In the genomic region with DNA sequence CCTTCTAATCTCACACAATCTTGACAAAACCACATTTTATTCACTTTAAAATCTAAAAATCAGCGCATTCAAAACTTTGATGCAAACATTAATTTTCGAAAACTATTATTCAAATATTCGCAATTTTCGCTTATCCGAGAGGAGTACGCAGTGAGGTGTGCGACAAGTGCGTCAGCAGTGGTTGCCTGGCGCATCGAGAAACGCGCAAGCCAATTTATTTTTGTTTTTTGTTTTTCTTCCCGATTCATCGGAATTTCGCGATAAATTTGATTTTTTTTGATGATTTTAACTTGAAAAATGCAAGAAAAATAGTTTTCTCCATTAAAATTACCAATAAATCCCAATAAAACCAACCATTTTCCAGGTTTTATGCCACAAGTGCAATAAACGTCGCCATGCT, we compare ENCODE assay signal across 4 worm cellular contexts.
TF ChIP-seq lines count a peak whose summit lies in the region.

A gene (minus strand): TSS at position 106 of the 400 bp plus-strand sequence.
A gene (plus strand): TSS at position 365 of the 400 bp plus-strand sequence.

TF ChIP-seq in whole organism, L2 larva, 48 proteins besides CTCF, POLR2A, EP300 and RAD21 (continued from another document):
- TF ChIP-seq ztf-4 (tag; optimal IDR thresholded peaks at IDR 0.05; lab: Kevin White, UChicago) = peak; percentile 86
- peak; percentile 60 for TF ChIP-seq skn-1 (tag; optimal IDR thresholded peaks at IDR 0.05; lab: Kevin White, UChicago)
- TF ChIP-seq crh-2 (tag; optimal IDR thresholded peaks at IDR 0.05; lab: Kevin White, UChicago) = peak; percentile 97
- TF ChIP-seq ztf-1 (GFP tag; conservative IDR thresholded peaks at IDR 0.05; lab: Robert Waterston, UW) = no peak
- peak; percentile 70 for TF ChIP-seq zag-1 (tag; optimal IDR thresholded peaks at IDR 0.05; lab: Kevin White, UChicago)
- TF ChIP-seq lsy-2 (tag; optimal IDR thresholded peaks at IDR 0.05; lab: Kevin White, UChicago) = peak; percentile 93 to 96
- TF ChIP-seq sem-4 (tag; optimal IDR thresholded peaks at IDR 0.05; lab: Kevin White, UChicago) = peak; percentile 75
- TF ChIP-seq ama-1 (optimal IDR thresholded peaks at IDR 0.05; lab: Kevin White, UChicago) = peak; percentile 48
- TF ChIP-seq alr-1 (tag; optimal IDR thresholded peaks at IDR 0.05; lab: Kevin White, UChicago) = peak; percentile 69
- TF ChIP-seq elt-1 (tag; optimal IDR thresholded peaks at IDR 0.05; lab: Kevin White, UChicago) = no peak
- peak; percentile 53 for TF ChIP-seq blmp-1 (tag; optimal IDR thresholded peaks at IDR 0.05; lab: Kevin White, UChicago; ENCODE audit: insufficient read depth)
- peak; percentile 62 for TF ChIP-seq ceh-82 (tag; optimal IDR thresholded peaks at IDR 0.05; lab: Kevin White, UChicago)
- TF ChIP-seq Y55F3AM.14 (GFP tag; optimal IDR thresholded peaks at IDR 0.05; lab: Kevin White, UChicago) = peak; percentile 54
- no peak for TF ChIP-seq nhr-11 (tag; optimal IDR thresholded peaks at IDR 0.05; lab: Kevin White, UChicago)
- TF ChIP-seq peb-1 (tag; optimal IDR thresholded peaks at IDR 0.05; lab: Kevin White, UChicago) = no peak
- peak; percentile 77 for TF ChIP-seq fos-1 (tag; optimal IDR thresholded peaks at IDR 0.05; lab: Kevin White, UChicago)
- peak; percentile 19 for TF ChIP-seq dmd-4 (tag; optimal IDR thresholded peaks at IDR 0.05; lab: Kevin White, UChicago)
- peak; percentile 95 for TF ChIP-seq nhr-25 (tag; optimal IDR thresholded peaks at IDR 0.05; lab: Kevin White, UChicago)
- TF ChIP-seq sma-9 (GFP tag; optimal IDR thresholded peaks at IDR 0.05; lab: Kevin White, UChicago) = peak; percentile 95
- no peak for TF ChIP-seq sma-9 (tag; optimal IDR thresholded peaks at IDR 0.05; lab: Kevin White, UChicago)
- peak; percentile 22 for TF ChIP-seq nhr-237 (tag; optimal IDR thresholded peaks at IDR 0.05; lab: Kevin White, UChicago)
- TF ChIP-seq mdl-1 (tag; optimal IDR thresholded peaks at IDR 0.05; lab: Kevin White, UChicago) = peak; percentile 22 to 53
- peak; percentile 92 for TF ChIP-seq F13H6.1 (tag; optimal IDR thresholded peaks at IDR 0.05; lab: Kevin White, UChicago)
- TF ChIP-seq C34F6.9 (tag; optimal IDR thresholded peaks at IDR 0.05; lab: Kevin White, UChicago) = peak; percentile 97
- peak; percentile 69 for TF ChIP-seq nhr-77 (tag; optimal IDR thresholded peaks at IDR 0.05; lab: Kevin White, UChicago)
- TF ChIP-seq mbf-1 (tag; optimal IDR thresholded peaks at IDR 0.05; lab: Kevin White, UChicago) = no peak
- peak; percentile 95 for TF ChIP-seq egl-27 (tag; optimal IDR thresholded peaks at IDR 0.05; lab: Kevin White, UChicago)

TF ChIP-seq in whole organism, L4 larva, 104 proteins besides CTCF, POLR2A, EP300 and RAD21 (continued from another document and continues in another):
- no peak for TF ChIP-seq skn-1 (tag; optimal IDR thresholded peaks at IDR 0.05; lab: Kevin White, UChicago)
- peak; percentile 94 for TF ChIP-seq mep-1 (tag; optimal IDR thresholded peaks at IDR 0.05; lab: Kevin White, UChicago)
- TF ChIP-seq Y5F2A.4 (GFP tag; optimal IDR thresholded peaks at IDR 0.05; lab: Kevin White, UChicago) = peak; percentile 47
- peak; percentile 57 for TF ChIP-seq ces-1 (GFP tag; optimal IDR thresholded peaks at IDR 0.05; lab: Kevin White, UChicago)
- peak; percentile 60 for TF ChIP-seq lin-1 (GFP tag; IDR thresholded peaks at IDR 0.05; lab: Robert Waterston, UW)
- peak; percentile 77 for TF ChIP-seq lin-29 (GFP tag; IDR thresholded peaks at IDR 0.05; lab: Robert Waterston, UW)
- peak; percentile 83 for TF ChIP-seq saeg-2 (GFP tag; IDR thresholded peaks at IDR 0.05; lab: Robert Waterston, UW)
- no peak for TF ChIP-seq mxl-2 (GFP tag; conservative IDR thresholded peaks at IDR 0.05; lab: Robert Waterston, UW)
- TF ChIP-seq dmd-6 (GFP tag; IDR thresholded peaks at IDR 0.05; lab: Robert Waterston, UW) = peak; percentile 84
- 0 out of 4 replicates have a peak, but pooled peaks of 1 of the 2 experiments have one; percentile 38 for TF ChIP-seq madf-5 (GFP tag; IDR thresholded peaks at IDR 0.05; lab: Robert Waterston, UW)
- TF ChIP-seq set-16 (GFP tag; IDR thresholded peaks at IDR 0.05; lab: Robert Waterston, UW) = peak; percentile 26; the same call in 1 of the 2 replicates
- TF ChIP-seq lir-3 (tag; optimal IDR thresholded peaks at IDR 0.05; lab: Kevin White, UChicago) = no peak
- no peak for TF ChIP-seq daf-12 (tag; optimal IDR thresholded peaks at IDR 0.05; lab: Kevin White, UChicago)
- peak; percentile 98 for TF ChIP-seq dve-1 (tag; optimal IDR thresholded peaks at IDR 0.05; lab: Kevin White, UChicago; ENCODE audit: insufficient read depth)
- TF ChIP-seq dmd-9 (GFP tag; IDR thresholded peaks at IDR 0.05; lab: Robert Waterston, UW) = no peak; the same call in 1 of the 2 replicates
- peak; percentile 68 for TF ChIP-seq zip-2 (tag; optimal IDR thresholded peaks at IDR 0.05; lab: Kevin White, UChicago)
- TF ChIP-seq unc-62 (GFP tag; optimal IDR thresholded peaks at IDR 0.05 in 1 of 2; lab: Kevin White, UChicago) = peak in 1 of 2 experiments; percentile 94
- TF ChIP-seq unc-62 (tag; optimal IDR thresholded peaks at IDR 0.05; lab: Kevin White, UChicago) = no peak
- peak; percentile 91 for TF ChIP-seq ztf-7 (tag; optimal IDR thresholded peaks at IDR 0.05; lab: Kevin White, UChicago)
- peak; percentile 94 for TF ChIP-seq dpl-1 (GFP tag; optimal IDR thresholded peaks at IDR 0.05; lab: Kevin White, UChicago)
- TF ChIP-seq lin-13 (GFP tag; optimal IDR thresholded peaks at IDR 0.05; lab: Kevin White, UChicago) = peak; percentile 77
- TF ChIP-seq F37D6.2 (tag; optimal IDR thresholded peaks at IDR 0.05; lab: Kevin White, UChicago) = peak; percentile 93
- TF ChIP-seq spr-1 (tag; optimal IDR thresholded peaks at IDR 0.05; lab: Kevin White, UChicago) = peak; percentile 92
- peak; percentile 91 for TF ChIP-seq hlh-11 (tag; optimal IDR thresholded peaks at IDR 0.05; lab: Kevin White, UChicago)
- no peak for TF ChIP-seq lin-39 (tag; optimal IDR thresholded peaks at IDR 0.05; lab: Kevin White, UChicago)
- no peak for TF ChIP-seq pqm-1 (tag; optimal IDR thresholded peaks at IDR 0.05; lab: Kevin White, UChicago)
- no peak for TF ChIP-seq dmd-8 (GFP tag; IDR thresholded peaks at IDR 0.05; lab: Robert Waterston, UW)
- TF ChIP-seq madf-9 (GFP tag; conservative IDR thresholded peaks at IDR 0.05; lab: Robert Waterston, UW) = peak; percentile 37; the same call in 1 of the 2 replicates
- no peak for TF ChIP-seq Y48G9A.11 (GFP tag; IDR thresholded peaks at IDR 0.05; lab: Robert Waterston, UW)
- TF ChIP-seq ceh-82 (tag; optimal IDR thresholded peaks at IDR 0.05; lab: Kevin White, UChicago) = no peak
- TF ChIP-seq mes-2 (tag; optimal IDR thresholded peaks at IDR 0.05; lab: Kevin White, UChicago; ENCODE audit: poor library complexity, severe bottlenecking) = peak; percentile 95
- peak; percentile 89 for TF ChIP-seq duxl-1 (tag; optimal IDR thresholded peaks at IDR 0.05; lab: Kevin White, UChicago; ENCODE audit: poor library complexity)
- peak; percentile 93 for TF ChIP-seq nhr-42 (GFP tag; IDR thresholded peaks at IDR 0.05; lab: Robert Waterston, UW)

TF ChIP-seq in whole organism, late embryonic, 69 proteins besides CTCF, POLR2A, EP300 and RAD21 (continued from another document and continues in another):
- TF ChIP-seq ceh-30 (tag; optimal IDR thresholded peaks at IDR 0.05; lab: Kevin White, UChicago) = peak; percentile 61
- TF ChIP-seq elt-2 (tag; optimal IDR thresholded peaks at IDR 0.05; lab: Kevin White, UChicago) = peak; percentile 86
- TF ChIP-seq dmd-4 (tag; optimal IDR thresholded peaks at IDR 0.05; lab: Kevin White, UChicago; ENCODE audit: borderline replicate concordance) = peak; percentile 38
- peak; percentile 62 for TF ChIP-seq madf-2 (tag; optimal IDR thresholded peaks at IDR 0.05; lab: Kevin White, UChicago)
- TF ChIP-seq elt-4 (tag; optimal IDR thresholded peaks at IDR 0.05; lab: Kevin White, UChicago) = no peak
- TF ChIP-seq nhr-11 (tag; optimal IDR thresholded peaks at IDR 0.05; lab: Kevin White, UChicago) = no peak
- peak; percentile 55; the same call in 1 of the 2 replicates for TF ChIP-seq ceh-45 (GFP tag; IDR thresholded peaks at IDR 0.05; lab: Robert Waterston, UW)
- TF ChIP-seq hlh-13 (GFP tag; optimal IDR thresholded peaks at IDR 0.05; lab: Kevin White, UChicago) = peak; percentile 44
- TF ChIP-seq hlh-15 (tag; optimal IDR thresholded peaks at IDR 0.05; lab: Kevin White, UChicago) = peak; percentile 46
- TF ChIP-seq unc-3 (GFP tag; conservative IDR thresholded peaks at IDR 0.05; lab: Robert Waterston, UW) = peak; percentile 59
- peak; percentile 63 for TF ChIP-seq unc-3 (tag; optimal IDR thresholded peaks at IDR 0.05; lab: Kevin White, UChicago)
- peak; percentile 42 for TF ChIP-seq ahr-1 (tag; optimal IDR thresholded peaks at IDR 0.05; lab: Kevin White, UChicago)
- TF ChIP-seq syd-9 (tag; optimal IDR thresholded peaks at IDR 0.05; lab: Kevin White, UChicago) = peak; percentile 80
- TF ChIP-seq ttx-3 (tag; optimal IDR thresholded peaks at IDR 0.05; lab: Kevin White, UChicago) = peak; percentile 80
- peak; percentile 71 for TF ChIP-seq pha-2 (tag; optimal IDR thresholded peaks at IDR 0.05; lab: Kevin White, UChicago)
- TF ChIP-seq ceh-31 (tag; optimal IDR thresholded peaks at IDR 0.05; lab: Kevin White, UChicago) = peak; percentile 92
- TF ChIP-seq hlh-30 (tag; optimal IDR thresholded peaks at IDR 0.05; lab: Kevin White, UChicago; ENCODE audit: insufficient read depth) = no peak
- no peak for TF ChIP-seq pax-1 (tag; optimal IDR thresholded peaks at IDR 0.05; lab: Kevin White, UChicago)
- TF ChIP-seq ceh-9 (tag; optimal IDR thresholded peaks at IDR 0.05; lab: Kevin White, UChicago) = no peak
- peak; percentile 47 for TF ChIP-seq eyg-1 (tag; optimal IDR thresholded peaks at IDR 0.05; lab: Kevin White, UChicago)
- no peak for TF ChIP-seq ceh-22 (tag; optimal IDR thresholded peaks at IDR 0.05; lab: Kevin White, UChicago)
- TF ChIP-seq ceh-34 (tag; optimal IDR thresholded peaks at IDR 0.05; lab: Kevin White, UChicago) = peak; percentile 76
- peak; percentile 50 for TF ChIP-seq nhr-232 (tag; optimal IDR thresholded peaks at IDR 0.05; lab: Kevin White, UChicago)
- TF ChIP-seq mec-3 (tag; optimal IDR thresholded peaks at IDR 0.05; lab: Kevin White, UChicago; ENCODE audit: borderline replicate concordance) = no peak
- peak; percentile 66 for TF ChIP-seq ceh-14 (tag; optimal IDR thresholded peaks at IDR 0.05; lab: Kevin White, UChicago)
- TF ChIP-seq ceh-19 (GFP tag; optimal IDR thresholded peaks at IDR 0.05; lab: Kevin White, UChicago) = peak; percentile 67
- peak; percentile 35 for TF ChIP-seq K09A11.1 (tag; optimal IDR thresholded peaks at IDR 0.05; lab: Kevin White, UChicago; ENCODE audit: insufficient read depth)
- peak; percentile 70 for TF ChIP-seq ceh-2 (tag; optimal IDR thresholded peaks at IDR 0.05; lab: Kevin White, UChicago)
- peak; percentile 60 for TF ChIP-seq lin-11 (tag; optimal IDR thresholded peaks at IDR 0.05; lab: Kevin White, UChicago)
- TF ChIP-seq C08G9.2 (tag; optimal IDR thresholded peaks at IDR 0.05; lab: Kevin White, UChicago) = peak; percentile 73
- peak; percentile 46 for TF ChIP-seq ceh-24 (tag; optimal IDR thresholded peaks at IDR 0.05; lab: Kevin White, UChicago)
- peak; percentile 40 for TF ChIP-seq ets-4 (tag; optimal IDR thresholded peaks at IDR 0.05; lab: Kevin White, UChicago)
- TF ChIP-seq sdc-2 (tag; optimal IDR thresholded peaks at IDR 0.05; lab: Kevin White, UChicago) = peak; percentile 46
- TF ChIP-seq F13H6.1 (tag; optimal IDR thresholded peaks at IDR 0.05; lab: Kevin White, UChicago) = peak; percentile 75
- peak; percentile 58 for TF ChIP-seq T23F11.4 (GFP tag; optimal IDR thresholded peaks at IDR 0.05; lab: Kevin White, UChicago)
- peak; percentile 80 for TF ChIP-seq hlh-6 (tag; optimal IDR thresholded peaks at IDR 0.05; lab: Kevin White, UChicago)

TF ChIP-seq in whole organism, mixed stage, embryonic, 35 proteins besides CTCF, POLR2A, EP300 and RAD21 (continued from another document):
- TF ChIP-seq ceh-39 (tag; optimal IDR thresholded peaks at IDR 0.05; lab: Kevin White, UChicago) (peak; percentile 57), nhr-28 (tag; optimal IDR thresholded peaks at IDR 0.05; lab: Kevin White, UChicago) (no peak), nhr-2 (tag; optimal IDR thresholded peaks at IDR 0.05; lab: Kevin White, UChicago) (peak; percentile 17), ceh-43 (GFP tag; optimal IDR thresholded peaks at IDR 0.05; lab: Kevin White, UChicago) (peak; percentile 69), elt-1 (tag; optimal IDR thresholded peaks at IDR 0.05; lab: Kevin White, UChicago; ENCODE audit: borderline replicate concordance, insufficient read depth) (peak; percentile 1), unc-120 (tag; optimal IDR thresholded peaks at IDR 0.05; lab: Kevin White, UChicago; ENCODE audit: poor library complexity, severe bottlenecking) (peak; percentile 59), ces-1 (GFP tag; optimal IDR thresholded peaks at IDR 0.05; lab: Kevin White, UChicago) (peak; percentile 90), tbx-8 (GFP tag; optimal IDR thresholded peaks at IDR 0.05; lab: Kevin White, UChicago) (peak; percentile 44)
TF ChIP-seq in whole organism, mixed stage, embryonic: peak in this region for 27.
